Worm (Caenorhabditis elegans) whole organism, young adult: ENCODE measurements around the gene gsr-1.
A peak's percentile ranks its signal among the peaks of the same experiment; 100 is the strongest.

ENCODE experiments used
- B0019.2 ChIP-seq: fragments of 200-800 bp; sonication (Bioruptor generic); conservative IDR thresholded peaks from 2 replicates; pipeline ENCODE4 v1.3.6; 2022; ENCODE audit warnings: missing genetic modification reagents, missing genetic modification characterization, missing compliant biosample characterization
- B0336.3 ChIP-seq: fragments of 200-800 bp; sonication (Bioruptor generic); IDR thresholded peaks from 2 replicates; pipeline ENCODE4 v1.3.6; 2022; ENCODE audit warnings: missing genetic modification characterization, missing compliant biosample characterization
- F33H1.4 ChIP-seq: fragments of 200-800 bp; sonication (Bioruptor generic); IDR thresholded peaks from 2 replicates; pipeline ENCODE4 v1.3.6; 2022; ENCODE audit warnings: missing genetic modification reagents, missing genetic modification characterization, missing compliant biosample characterization
- F39B2.1 ChIP-seq: fragments of 200-800 bp; sonication (Bioruptor generic); IDR thresholded peaks from 2 replicates; pipeline ENCODE4 v1.3.6; 2022; ENCODE audit warnings: missing genetic modification reagents, missing genetic modification characterization, missing compliant biosample characterization
- F52B5.7 ChIP-seq: sonication (generic microtip); optimal IDR thresholded peaks from 2 replicates; lab custom pipeline; 2016; ENCODE audit warnings: mild to moderate bottlenecking, missing genetic modification characterization, missing compliant biosample characterization
- F57A8.1 ChIP-seq: fragments of 200-800 bp; sonication (Bioruptor generic); optimal IDR thresholded peaks from 2 replicates; lab custom pipeline; 2018; ENCODE audit warnings: mild to moderate bottlenecking, missing genetic modification characterization, moderate library complexity, missing compliant biosample characterization
- K12H6.12 ChIP-seq: fragments of 200-800 bp; sonication (Bioruptor generic); optimal IDR thresholded peaks from 2 replicates; lab custom pipeline; 2018; ENCODE audit warnings: mild to moderate bottlenecking, missing genetic modification characterization, missing compliant biosample characterization
- T26A5.8 ChIP-seq: sonication (generic microtip); optimal IDR thresholded peaks from 2 replicates; lab custom pipeline; 2016; ENCODE audit warnings: missing genetic modification characterization, missing compliant biosample characterization
- Y95B8A.8 ChIP-seq: fragments of 200-800 bp; sonication (Bioruptor generic); IDR thresholded peaks from 2 replicates; pipeline ENCODE4 v1.3.6; 2022; ENCODE audit warnings: missing genetic modification reagents, missing genetic modification characterization, missing compliant biosample characterization
- athp-1 ChIP-seq: sonication (generic microtip); optimal IDR thresholded peaks from 2 replicates; lab custom pipeline; 2017; ENCODE audit warnings: mild to moderate bottlenecking, missing genetic modification characterization, missing compliant biosample characterization
- attf-5 ChIP-seq: fragments of 200-800 bp; sonication (Bioruptor generic); optimal IDR thresholded peaks from 2 replicates; lab custom pipeline; 2018; ENCODE audit warnings: mild to moderate bottlenecking, missing genetic modification characterization, missing compliant biosample characterization
- bed-1 ChIP-seq: fragments of 200-800 bp; sonication (Bioruptor generic); IDR thresholded peaks from 2 replicates; pipeline ENCODE4 v1.3.6; 2022; ENCODE audit warnings: missing genetic modification reagents, missing genetic modification characterization, missing compliant biosample characterization
- cebp-1 ChIP-seq, 2 experiments: fragments of 200-800 bp in 1 of 2; sonication (Bioruptor generic) in 1 of 2; sonication (generic microtip) in 1 of 2; IDR thresholded peaks in 1 of 2; optimal IDR thresholded peaks in 1 of 2; 2 replicates each; pipeline versions ENCODE4 v1.3.6 to Lab custom; 2017 to 2022; ENCODE audit warnings: missing compliant biosample characterization in 2 of 2, missing genetic modification characterization in 2 of 2, mild to moderate bottlenecking in 1 of 2, missing genetic modification reagents in 1 of 2, moderate library complexity in 1 of 2
- ceh-100 ChIP-seq: fragments of 200-800 bp; sonication (Bioruptor generic); IDR thresholded peaks from 2 replicates; pipeline ENCODE4 v1.3.6; 2022; ENCODE audit warnings: missing genetic modification reagents, missing genetic modification characterization, missing compliant biosample characterization
- ceh-27 ChIP-seq: fragments of 200-800 bp; sonication (Bioruptor generic); optimal IDR thresholded peaks from 2 replicates; lab custom pipeline; 2018; ENCODE audit warnings: mild to moderate bottlenecking, missing genetic modification characterization, moderate library complexity, missing compliant biosample characterization
- dox-1 ChIP-seq: fragments of 200-800 bp; sonication (Bioruptor generic); IDR thresholded peaks from 2 replicates; pipeline ENCODE4 v1.3.6; 2022; ENCODE audit warnings: missing genetic modification reagents, missing genetic modification characterization, missing compliant biosample characterization
- egl-44 ChIP-seq: fragments of 200-800 bp; sonication (Bioruptor generic); IDR thresholded peaks from 2 replicates; pipeline ENCODE4 v1.3.6; 2022; ENCODE audit warnings: missing genetic modification reagents, missing genetic modification characterization, missing compliant biosample characterization
- ets-4 ChIP-seq: fragments of 200-800 bp; sonication (Bioruptor generic); optimal IDR thresholded peaks from 2 replicates; lab custom pipeline; 2018; ENCODE audit warnings: mild to moderate bottlenecking, missing genetic modification characterization, missing compliant biosample characterization
- him-1 ChIP-seq: sonication (generic microtip); optimal IDR thresholded peaks from 2 replicates; lab custom pipeline; 2016; ENCODE audit warnings: missing genotype, missing genetic modification reagents, missing genetic modification characterization, missing compliant biosample characterization
- hlh-12 ChIP-seq: sonication (generic microtip); optimal IDR thresholded peaks from 2 replicates; lab custom pipeline; 2016; ENCODE audit warnings: missing genetic modification characterization, missing compliant biosample characterization
- hmg-1.2 ChIP-seq: fragments of 200-800 bp; sonication (Bioruptor generic); IDR thresholded peaks from 2 replicates; pipeline ENCODE4 v1.3.6; 2022; ENCODE audit warnings: missing genetic modification reagents, missing genetic modification characterization, missing compliant biosample characterization
- let-607 ChIP-seq, 2 experiments: fragments of 200-800 bp in 1 of 2; sonication (Bioruptor generic) in 1 of 2; sonication (generic microtip) in 1 of 2; optimal IDR thresholded peaks; 2 replicates each; lab custom pipeline; 2016 to 2018; ENCODE audit warnings: mild to moderate bottlenecking in 2 of 2, missing compliant biosample characterization in 2 of 2, missing genetic modification characterization in 2 of 2, moderate library complexity in 2 of 2, missing genotype in 1 of 2
- lin-35 ChIP-seq, 3 experiments: fragments of 150-350 bp in 2 of 3; sonication (generic microtip) in 1 of 3; optimal IDR thresholded peaks; 2 replicates each; lab custom pipeline; 2014 to 2018; ENCODE audit warnings: missing biosample characterization in 3 of 3, missing genetic modification characterization in 3 of 3, missing genetic modification reagents in 3 of 3
- lin-40 ChIP-seq: sonication (generic microtip); optimal IDR thresholded peaks from 2 replicates; lab custom pipeline; 2016; ENCODE audit warnings: missing genetic modification characterization, mild to moderate bottlenecking, missing compliant biosample characterization, missing genotype, missing genetic modification reagents
- lin-54 ChIP-seq: fragments of 200-800 bp; sonication (Bioruptor generic); optimal IDR thresholded peaks from 2 replicates; lab custom pipeline; 2018; ENCODE audit warnings: mild to moderate bottlenecking, missing genetic modification characterization, missing compliant biosample characterization
- lsl-1 ChIP-seq: fragments of 200-800 bp; sonication (Bioruptor generic); optimal IDR thresholded peaks from 2 replicates; lab custom pipeline; 2018; ENCODE audit warnings: mild to moderate bottlenecking, missing genetic modification characterization, moderate library complexity, missing compliant biosample characterization
- madf-10 ChIP-seq: sonication (generic microtip); optimal IDR thresholded peaks from 2 replicates; lab custom pipeline; 2016; ENCODE audit warnings: mild to moderate bottlenecking, missing genetic modification characterization, missing compliant biosample characterization
- mcd-1 ChIP-seq: fragments of 200-800 bp; sonication (Bioruptor generic); IDR thresholded peaks from 2 replicates; pipeline ENCODE4 v1.3.6; 2022; ENCODE audit warnings: missing genetic modification reagents, missing genetic modification characterization, missing compliant biosample characterization
- mes-4 ChIP-seq: sonication (generic microtip); optimal IDR thresholded peaks from 2 replicates; lab custom pipeline; 2016; ENCODE audit warnings: missing genotype, missing genetic modification characterization, missing compliant biosample characterization
- nfya-2 ChIP-seq: fragments of 200-800 bp; sonication (Bioruptor generic); IDR thresholded peaks from 2 replicates; pipeline ENCODE4 v1.3.6; 2022; ENCODE audit warnings: missing genetic modification reagents, missing genetic modification characterization, missing compliant biosample characterization
- nfyb-1 ChIP-seq: fragments of 200-800 bp; sonication (Bioruptor generic); IDR thresholded peaks from 2 replicates; pipeline ENCODE4 v1.3.6; 2022; ENCODE audit warnings: missing genetic modification reagents, missing genetic modification characterization, missing compliant biosample characterization
- nhr-80 ChIP-seq: sonication (generic microtip); optimal IDR thresholded peaks from 2 replicates; lab custom pipeline; 2016; ENCODE audit warnings: missing genetic modification characterization, missing compliant biosample characterization
- rpc-1 ChIP-seq, 2 experiments: fragments of 150-350 bp in 1 of 2; sonication (generic microtip) in 1 of 2; optimal IDR thresholded peaks; 2 replicates each; lab custom pipeline; 2014 to 2018; ENCODE audit warnings: missing biosample characterization in 1 of 2, missing genetic modification characterization in 1 of 2, missing genetic modification reagents in 1 of 2, missing genotype in 1 of 2
- sea-2 ChIP-seq: fragments of 200-800 bp; sonication (Bioruptor generic); IDR thresholded peaks from 2 replicates; pipeline ENCODE4 v1.3.6; 2022; ENCODE audit warnings: missing genetic modification characterization, missing compliant biosample characterization
- zim-3 ChIP-seq: sonication (generic microtip); optimal IDR thresholded peaks from 2 replicates; lab custom pipeline; 2017; ENCODE audit warnings: mild to moderate bottlenecking, missing genetic modification characterization, moderate library complexity, missing compliant biosample characterization
- ztf-18 ChIP-seq: sonication (generic microtip); optimal IDR thresholded peaks from 2 replicates; lab custom pipeline; 2016; ENCODE audit warnings: missing genotype, mild to moderate bottlenecking, missing genetic modification characterization, missing compliant biosample characterization
- ztf-6 ChIP-seq: fragments of 200-800 bp; sonication (Bioruptor generic); IDR thresholded peaks from 2 replicates; pipeline ENCODE4 v1.3.6; 2022; ENCODE audit warnings: missing genetic modification reagents, missing genetic modification characterization, missing compliant biosample characterization

The gsr-1 gene

ce11 chrIII:3664224-3664623 is 13.5 kb downstream of the gsr-1 start, which contains the start of gene C46F11.4 (continued):
- TF ChIP-seq nfya-2 (GFP tag; lab: Robert Waterston, UW) (no peak), lin-54 (GFP tag; lab: Kevin White, UChicago) (peak; percentile 28), K12H6.12 (tag; lab: Kevin White, UChicago) (no peak), T26A5.8 (tag; lab: Kevin White, UChicago) (no peak), mcd-1 (GFP tag; lab: Robert Waterston, UW) (no peak), dox-1 (GFP tag; lab: Robert Waterston, UW) (no peak), Y95B8A.8 (GFP tag; lab: Robert Waterston, UW) (no peak), ets-4 (GFP tag; lab: Kevin White, UChicago) (no peak), cebp-1 (GFP tag; IDR thresholded peaks at IDR 0.05; lab: Robert Waterston, UW) (peak; percentile 32; the same call in 1 of the 2 replicates), cebp-1 (tag; optimal IDR thresholded peaks at IDR 0.05; lab: Kevin White, UChicago) (peak; percentile 87), him-1 (tag; lab: Kevin White, UChicago) (peak; percentile 66), lin-40 (tag; lab: Kevin White, UChicago) (no peak), F39B2.1 (no peak), B0336.3 (GFP tag; lab: Robert Waterston, UW) (no peak), F52B5.7 (tag; lab: Kevin White, UChicago) (no peak), attf-5 (peak; percentile 26), egl-44 (no peak), athp-1 (no peak), nfyb-1 (GFP tag; lab: Robert Waterston, UW) (0 out of 2 replicates have a peak, but pooled peaks have one; percentile 34), F33H1.4 (GFP tag; lab: Robert Waterston, UW) (no peak), nhr-80 (no peak), rpc-1 (optimal IDR thresholded peaks at IDR 0.05; lab: Kevin White, UChicago) (peak; percentile 46), rpc-1 (tag; optimal IDR thresholded peaks at IDR 0.05; lab: Kevin White, UChicago) (no peak)
- TF ChIP-seq, all 124 proteins: peak for 13

ce11 chrIII:3670336-3670735 is 19.6 kb downstream of the gsr-1 start, which contains the start of gene C46F11.6:
Gene C46F11.6, minus strand, starts transcription at chrIII:3670436.
- TF ChIP-seq B0336.3 (GFP tag; lab: Robert Waterston, UW): no peak
- no peak for TF ChIP-seq ztf-6 (GFP tag; lab: Robert Waterston, UW)
- TF ChIP-seq, all 124 proteins: peak for 0

- TF ChIP-seq lsl-1 (GFP tag; lab: Kevin White, UChicago) (no peak), bed-1 (GFP tag; lab: Robert Waterston, UW) (no peak), B0019.2 (GFP tag; lab: Robert Waterston, UW) (no peak), mes-4 (no peak), hmg-1.2 (GFP tag; lab: Robert Waterston, UW) (0 out of 2 replicates have a peak, but pooled peaks have one; percentile 5)
These were observed 20.3 kb downstream of the gsr-1 start for ce11 chrIII:3670984-3671383.

ce11 chrIII:3672839-3673238 is 22.1 kb downstream of the gsr-1 start:
- TF ChIP-seq F57A8.1 (no peak), lin-40 (tag; lab: Kevin White, UChicago) (peak; percentile 11), ceh-27 (GFP tag; lab: Kevin White, UChicago) (peak; percentile 89), madf-10 (no peak), K12H6.12 (tag; lab: Kevin White, UChicago) (peak; percentile 22), lin-35 (GFP tag; optimal IDR thresholded peaks at IDR 0.05; lab: Kevin White, UChicago) (peak in 1 of 3 experiments; percentile 2), cebp-1 (GFP tag; IDR thresholded peaks at IDR 0.05; lab: Robert Waterston, UW) (no peak), cebp-1 (tag; optimal IDR thresholded peaks at IDR 0.05; lab: Kevin White, UChicago) (peak; percentile 21)

ce11 chrIII:3674149-3674548 is 23.4 kb downstream of the gsr-1 start:
- TF ChIP-seq zim-3 (tag; lab: Kevin White, UChicago) (no peak), hmg-1.2 (GFP tag; lab: Robert Waterston, UW) (no peak), ztf-18 (tag; lab: Kevin White, UChicago) (no peak), hlh-12 (tag; lab: Kevin White, UChicago) (no peak), ceh-100 (no peak), sea-2 (GFP tag; lab: Robert Waterston, UW) (no peak), lsl-1 (GFP tag; lab: Kevin White, UChicago) (no peak), let-607 (tag; optimal IDR thresholded peaks at IDR 0.05; lab: Kevin White, UChicago) (no peak)
- TF ChIP-seq, all 124 proteins: peak for 0
